Worm (Caenorhabditis elegans): ENCODE results near the gene syp-2.
A peak's percentile ranks its signal among the peaks of the same experiment; 100 is the strongest.

syp-2 gene

ce11 chrV:5584833-5585232 lies 48.5 kb downstream of the syp-2 start, which contains the start of gene CD4.11:
TSS of gene CD4.11 (plus strand) at chrV:5585133.
- no peak for TF ChIP-seq gei-8 (GFP tag; optimal IDR thresholded peaks at IDR 0.05)
- no peak for TF ChIP-seq nhr-11 (tag; optimal IDR thresholded peaks at IDR 0.05)
- TF ChIP-seq php-3 (GFP tag; IDR thresholded peaks at IDR 0.05) = no peak

- 0 out of 2 replicates have a peak, but pooled peaks have one; percentile 9 for TF ChIP-seq Y105C5A.15 (GFP tag; IDR thresholded peaks at IDR 0.05)
- TF ChIP-seq fkh-10 (GFP tag; optimal IDR thresholded peaks at IDR 0.05) = no peak
- TF ChIP-seq F26F4.8 (GFP tag; conservative IDR thresholded peaks at IDR 0.05) = no peak
- peak; percentile 97 for TF ChIP-seq zip-2 (tag; optimal IDR thresholded peaks at IDR 0.05)
- no peak for TF ChIP-seq madf-9 (GFP tag; conservative IDR thresholded peaks at IDR 0.05)
- no peak for TF ChIP-seq tra-1 (GFP tag; IDR thresholded peaks at IDR 0.05)
- TF ChIP-seq madf-5 (GFP tag; IDR thresholded peaks at IDR 0.05) = 0 out of 4 replicates have a peak, but pooled peaks of 1 of the 2 experiments have one; percentile 27
- TF ChIP-seq saeg-2 (GFP tag; IDR thresholded peaks at IDR 0.05) = no peak
- TF ChIP-seq lsy-2 (tag; optimal IDR thresholded peaks at IDR 0.05) = peak in 1 of 2 experiments; percentile 53
- 0 out of 2 replicates have a peak, but pooled peaks have one; percentile 52 for TF ChIP-seq hmg-1.1 (GFP tag; IDR thresholded peaks at IDR 0.05)
- no peak for TF ChIP-seq lin-1 (GFP tag; IDR thresholded peaks at IDR 0.05)
- no peak for TF ChIP-seq nhr-77 (tag; optimal IDR thresholded peaks at IDR 0.05)
- TF ChIP-seq ZK337.2 (GFP tag; IDR thresholded peaks at IDR 0.05) = 0 out of 2 replicates have a peak, but pooled peaks have one; percentile 28
- no peak for TF ChIP-seq Y48G9A.11 (GFP tag; IDR thresholded peaks at IDR 0.05)
- TF ChIP-seq snpc-4 (tag; optimal IDR thresholded peaks at IDR 0.05) = peak; percentile 90
- TF ChIP-seq mxl-3 (GFP tag; optimal IDR thresholded peaks at IDR 0.05) = peak; percentile 7
- TF ChIP-seq ceh-32 (tag; optimal IDR thresholded peaks at IDR 0.05; ENCODE audit: poor library complexity) = no peak
- peak; percentile 20 for TF ChIP-seq hlh-11 (tag; optimal IDR thresholded peaks at IDR 0.05)
- peak; percentile 20 for TF ChIP-seq spr-3 (GFP tag; optimal IDR thresholded peaks at IDR 0.05)
- TF ChIP-seq egl-43 (GFP tag; IDR thresholded peaks at IDR 0.05) = peak; percentile 76
- TF ChIP-seq hif-1 (tag; optimal IDR thresholded peaks at IDR 0.05) = peak in 1 of 2 experiments; percentile 34
- TF ChIP-seq daf-12 (tag; optimal IDR thresholded peaks at IDR 0.05) = no peak
- no peak for TF ChIP-seq ceh-28 (tag; optimal IDR thresholded peaks at IDR 0.05)
- TF ChIP-seq mdl-1 (tag; optimal IDR thresholded peaks at IDR 0.05) = no peak
- peak; percentile 34; the same call in 1 of the 2 replicates for TF ChIP-seq dmd-6 (GFP tag; IDR thresholded peaks at IDR 0.05)
- TF ChIP-seq dmd-9 (GFP tag; IDR thresholded peaks at IDR 0.05) = no peak
- TF ChIP-seq nhr-102 (tag; optimal IDR thresholded peaks at IDR 0.05) = peak; percentile 38
- peak; percentile 57 for TF ChIP-seq lin-38 (GFP tag; IDR thresholded peaks at IDR 0.05)
- no peak for TF ChIP-seq php-3 (GFP tag; IDR thresholded peaks at IDR 0.05)
- no peak for TF ChIP-seq D1046.2 (GFP tag; IDR thresholded peaks at IDR 0.05)
- TF ChIP-seq T26A8.4 (GFP tag; IDR thresholded peaks at IDR 0.05) = peak; percentile 78
- TF ChIP-seq aly-2 (tag; optimal IDR thresholded peaks at IDR 0.05) = no peak
- no peak for TF ChIP-seq nhr-6 (tag; optimal IDR thresholded peaks at IDR 0.05)
- TF ChIP-seq nhr-42 (GFP tag; IDR thresholded peaks at IDR 0.05) = no peak
- peak; percentile 28; the same call in 1 of the 2 replicates for TF ChIP-seq ceh-44 (GFP tag; IDR thresholded peaks at IDR 0.05)
- TF ChIP-seq F49E8.2 (tag; optimal IDR thresholded peaks at IDR 0.05; ENCODE audit: borderline replicate concordance) = no peak
- no peak for TF ChIP-seq snpc-1.2 (GFP tag; IDR thresholded peaks at IDR 0.05)
- peak; percentile 51 for TF ChIP-seq hlh-30 (tag; optimal IDR thresholded peaks at IDR 0.05; ENCODE audit: insufficient read depth)
- no peak for TF ChIP-seq mxl-2 (GFP tag; conservative IDR thresholded peaks at IDR 0.05)
- no peak for TF ChIP-seq ZK546.5 (tag; optimal IDR thresholded peaks at IDR 0.05)
- no peak for TF ChIP-seq zag-1 (tag; optimal IDR thresholded peaks at IDR 0.05)
- TF ChIP-seq nhr-111 (GFP tag; optimal IDR thresholded peaks at IDR 0.05) = no peak
- no peak for TF ChIP-seq nhr-25 (tag; optimal IDR thresholded peaks at IDR 0.05; ENCODE audit: borderline replicate concordance, insufficient read depth)
- no peak for TF ChIP-seq lin-15B (tag; optimal IDR thresholded peaks at IDR 0.05)
- TF ChIP-seq mdt-29 (GFP tag; IDR thresholded peaks at IDR 0.05) = no peak
- no peak for TF ChIP-seq daf-19 (GFP tag; conservative IDR thresholded peaks at IDR 0.05)
These were observed 50.8 kb downstream of the syp-2 start for ce11 chrV:5587042-5587441.
